Worm (Caenorhabditis elegans) whole organism, L2 larva: ENCODE results near the gene C03H12.1.

ENCODE experiments used
- C34F6.9 ChIP-seq: fragments of 150-350 bp; optimal IDR thresholded peaks from 2 replicates; lab custom pipeline; 2014; ENCODE audit warnings: missing biosample characterization, missing genetic modification characterization
- F13H6.1 ChIP-seq: sonication (generic microtip); optimal IDR thresholded peaks from 2 replicates; lab custom pipeline; 2016; ENCODE audit warnings: missing genetic modification characterization, missing compliant biosample characterization
- R02D3.7 ChIP-seq: fragments of 150-350 bp; optimal IDR thresholded peaks from 2 replicates; lab custom pipeline; 2014; ENCODE audit warnings: missing biosample characterization, missing genetic modification characterization
- Y55F3AM.14 ChIP-seq: fragments of 200-800 bp; sonication (Bioruptor generic); optimal IDR thresholded peaks from 2 replicates; lab custom pipeline; 2018; ENCODE audit warnings: mild to moderate bottlenecking, missing genetic modification characterization, missing compliant biosample characterization
- ZK546.5 ChIP-seq: sonication (generic microtip); optimal IDR thresholded peaks from 2 replicates; lab custom pipeline; 2017; ENCODE audit warnings: missing biosample characterization, missing genetic modification characterization
- alr-1 ChIP-seq: fragments of 150-350 bp; optimal IDR thresholded peaks from 2 replicates; lab custom pipeline; 2014; ENCODE audit warnings: missing biosample characterization, missing genetic modification characterization
- aly-2 ChIP-seq: fragments of 150-350 bp; optimal IDR thresholded peaks from 2 replicates; lab custom pipeline; 2014; ENCODE audit warnings: missing biosample characterization, missing genetic modification characterization
- ama-1 ChIP-seq: fragments of 150-350 bp; optimal IDR thresholded peaks from 2 replicates; lab custom pipeline; 2018; ENCODE audit warnings: inconsistent platforms
- blmp-1 ChIP-seq: sonication (generic microtip); optimal IDR thresholded peaks from 2 replicates; lab custom pipeline; 2017; ENCODE audit warnings: missing genetic modification characterization, mild to moderate bottlenecking, missing compliant biosample characterization, antibody characterized with exemption, moderate library complexity; ENCODE audit not compliant: insufficient read depth
- ceh-16 ChIP-seq: fragments of 150-350 bp; optimal IDR thresholded peaks from 2 replicates; lab custom pipeline; 2014; ENCODE audit warnings: missing biosample characterization, missing genetic modification characterization
- ceh-82 ChIP-seq: fragments of 150-350 bp; optimal IDR thresholded peaks from 2 replicates; lab custom pipeline; 2014; ENCODE audit warnings: missing biosample characterization, missing genetic modification characterization
- crh-2 ChIP-seq: sonication (generic microtip); optimal IDR thresholded peaks from 2 replicates; lab custom pipeline; 2017; ENCODE audit warnings: missing biosample characterization, missing genetic modification characterization
- dmd-4 ChIP-seq: sonication (generic microtip); optimal IDR thresholded peaks from 2 replicates; lab custom pipeline; 2017; ENCODE audit warnings: missing biosample characterization, missing genetic modification characterization
- egl-27 ChIP-seq: sonication (generic microtip); optimal IDR thresholded peaks from 3 replicates; lab custom pipeline; 2017; ENCODE audit warnings: missing biosample characterization, missing genetic modification reagents, missing genetic modification characterization
- elt-1 ChIP-seq: fragments of 150-350 bp; optimal IDR thresholded peaks from 2 replicates; lab custom pipeline; 2014; ENCODE audit warnings: missing biosample characterization, missing genetic modification characterization
- gmeb-1 ChIP-seq: fragments of 150-350 bp; optimal IDR thresholded peaks from 2 replicates; lab custom pipeline; 2014; ENCODE audit warnings: missing biosample characterization, missing genetic modification characterization
- lin-11 ChIP-seq: fragments of 150-350 bp; sonication (generic microtip); optimal IDR thresholded peaks from 2 replicates; lab custom pipeline; 2014; ENCODE audit warnings: missing biosample characterization, missing genetic modification characterization, inconsistent platforms, mixed read lengths
- lin-39 ChIP-seq: fragments of 150-350 bp; optimal IDR thresholded peaks from 2 replicates; lab custom pipeline; 2014; ENCODE audit warnings: missing biosample characterization, missing genetic modification reagents, missing genetic modification characterization
- lsy-2 ChIP-seq, 2 experiments: fragments of 150-350 bp in 1 of 2; sonication (generic microtip) in 1 of 2; optimal IDR thresholded peaks; 2 replicates each; lab custom pipeline; 2014 to 2017; ENCODE audit warnings: missing biosample characterization in 2 of 2, missing genetic modification characterization in 2 of 2
- mab-5 ChIP-seq: fragments of 150-350 bp; optimal IDR thresholded peaks from 2 replicates; lab custom pipeline; 2014; ENCODE audit warnings: missing biosample characterization, missing genetic modification characterization
- mbf-1 ChIP-seq: sonication (generic microtip); optimal IDR thresholded peaks from 2 replicates; lab custom pipeline; 2017; ENCODE audit warnings: missing biosample characterization, missing genetic modification characterization
- mdl-1 ChIP-seq, 2 experiments: fragments of 150-350 bp in 1 of 2; sonication (generic microtip) in 1 of 2; optimal IDR thresholded peaks; 2 replicates each; lab custom pipeline; 2017; ENCODE audit warnings: missing biosample characterization in 2 of 2, missing genetic modification characterization in 2 of 2
- nhr-10 ChIP-seq: sonication (generic microtip); optimal IDR thresholded peaks from 2 replicates; lab custom pipeline; 2017; ENCODE audit warnings: missing biosample characterization, missing genetic modification characterization
- nhr-11 ChIP-seq: fragments of 150-350 bp; optimal IDR thresholded peaks from 2 replicates; lab custom pipeline; 2014; ENCODE audit warnings: missing biosample characterization, missing genetic modification characterization
- nhr-12 ChIP-seq: fragments of 150-350 bp; optimal IDR thresholded peaks from 2 replicates; lab custom pipeline; 2014; ENCODE audit warnings: missing biosample characterization, missing genetic modification characterization
- nhr-129 ChIP-seq: fragments of 150-350 bp; optimal IDR thresholded peaks from 2 replicates; lab custom pipeline; 2014; ENCODE audit warnings: missing biosample characterization, missing genetic modification characterization
- nhr-21 ChIP-seq: fragments of 150-350 bp; optimal IDR thresholded peaks from 2 replicates; lab custom pipeline; 2014; ENCODE audit warnings: missing biosample characterization, missing genetic modification characterization
- nhr-23 ChIP-seq: fragments of 150-350 bp; optimal IDR thresholded peaks from 2 replicates; lab custom pipeline; 2014; ENCODE audit warnings: missing biosample characterization, missing genetic modification reagents, missing genetic modification characterization
- nhr-237 ChIP-seq: fragments of 150-350 bp; optimal IDR thresholded peaks from 2 replicates; lab custom pipeline; 2014; ENCODE audit warnings: missing biosample characterization, missing genetic modification characterization
- nhr-25 ChIP-seq: fragments of 150-350 bp; sonication (generic microtip); optimal IDR thresholded peaks from 3 replicates; lab custom pipeline; 2014; ENCODE audit warnings: missing biosample characterization, missing genetic modification characterization
- nhr-6 ChIP-seq: fragments of 150-350 bp; optimal IDR thresholded peaks from 2 replicates; lab custom pipeline; 2014; ENCODE audit warnings: missing biosample characterization, missing genetic modification characterization
- nhr-77 ChIP-seq: fragments of 150-350 bp; optimal IDR thresholded peaks from 2 replicates; lab custom pipeline; 2014; ENCODE audit warnings: missing biosample characterization, missing genetic modification characterization
- peb-1 ChIP-seq: fragments of 150-350 bp; optimal IDR thresholded peaks from 2 replicates; lab custom pipeline; 2014; ENCODE audit warnings: missing biosample characterization, missing genetic modification characterization
- sem-4 ChIP-seq: fragments of 150-350 bp; optimal IDR thresholded peaks from 2 replicates; lab custom pipeline; 2014; ENCODE audit warnings: missing biosample characterization, missing genetic modification reagents, missing genetic modification characterization
- skn-1 ChIP-seq: sonication (generic microtip); optimal IDR thresholded peaks from 2 replicates; lab custom pipeline; 2017; ENCODE audit warnings: missing biosample characterization, missing genetic modification characterization
- sma-3 ChIP-seq: sonication (generic microtip); optimal IDR thresholded peaks from 2 replicates; lab custom pipeline; 2016; ENCODE audit warnings: missing genetic modification reagents, missing genetic modification characterization, missing compliant biosample characterization
- sma-9 ChIP-seq, 2 experiments: fragments of 150-350 bp in 1 of 2; sonication (generic microtip) in 1 of 2; optimal IDR thresholded peaks; 2 replicates each; lab custom pipeline; 2014 to 2016; ENCODE audit warnings: missing genetic modification characterization in 2 of 2, mild to moderate bottlenecking in 1 of 2, missing biosample characterization in 1 of 2, missing compliant biosample characterization in 1 of 2, missing genetic modification reagents in 1 of 2, moderate library complexity in 1 of 2
- snpc-4 ChIP-seq: fragments of 150-350 bp; optimal IDR thresholded peaks from 2 replicates; lab custom pipeline; 2014; ENCODE audit warnings: missing biosample characterization, missing genetic modification characterization
- unc-62 ChIP-seq: fragments of 150-350 bp; optimal IDR thresholded peaks from 2 replicates; lab custom pipeline; 2014; ENCODE audit warnings: missing biosample characterization, missing genetic modification reagents, missing genetic modification characterization
- zag-1 ChIP-seq: fragments of 150-350 bp; optimal IDR thresholded peaks from 2 replicates; lab custom pipeline; 2014; ENCODE audit warnings: missing biosample characterization, missing genetic modification characterization
- ztf-1 ChIP-seq: fragments of 200-800 bp; sonication (Bioruptor generic); conservative IDR thresholded peaks from 2 replicates; pipeline ENCODE4 v1.3.6; 2022; ENCODE audit warnings: missing genetic modification characterization, missing compliant biosample characterization
- ztf-11 ChIP-seq: sonication (generic microtip); optimal IDR thresholded peaks from 2 replicates; lab custom pipeline; 2017; ENCODE audit warnings: missing biosample characterization, missing genetic modification characterization

Gene C03H12.1

ce11 chrX:15713189-15713588 lies 23.9 kb downstream of the C03H12.1 start:
- no peak for TF ChIP-seq egl-27 (tag; lab: Kevin White, UChicago)
- peak; percentile 61 for TF ChIP-seq sma-9 (GFP tag; optimal IDR thresholded peaks at IDR 0.05; lab: Kevin White, UChicago)
- no peak for TF ChIP-seq sma-9 (tag; optimal IDR thresholded peaks at IDR 0.05; lab: Kevin White, UChicago)
- TF ChIP-seq dmd-4 (tag; lab: Kevin White, UChicago): no peak
- TF ChIP-seq elt-1 (tag; lab: Kevin White, UChicago): peak; percentile 78
- no peak for TF ChIP-seq ceh-82 (tag; lab: Kevin White, UChicago)
- TF ChIP-seq snpc-4 (tag; lab: Kevin White, UChicago): no peak

DNA sequence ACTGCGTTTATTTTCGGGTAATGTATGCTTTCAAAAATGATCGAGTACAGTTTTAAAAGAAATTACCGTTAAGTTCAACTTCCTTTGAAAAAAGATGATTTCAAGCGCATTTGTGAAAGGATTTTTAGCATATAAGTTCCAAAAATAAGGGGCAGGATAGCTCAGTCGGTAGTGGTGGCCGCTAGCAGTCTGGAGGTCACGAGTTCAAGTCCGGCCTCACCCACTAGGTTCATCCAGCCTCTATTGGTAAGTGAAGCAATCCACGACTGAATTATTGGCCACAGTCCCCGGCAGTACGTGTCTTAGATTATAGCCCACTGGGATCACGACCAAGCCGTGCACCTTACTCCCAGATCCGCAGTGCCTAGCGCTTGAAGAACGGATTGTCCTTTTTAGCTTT lies 27.7 kb downstream of the C03H12.1 start:
- TF ChIP-seq unc-62 (GFP tag; lab: Kevin White, UChicago) (no peak), Y55F3AM.14 (GFP tag; lab: Kevin White, UChicago) (no peak), peb-1 (tag; lab: Kevin White, UChicago) (no peak), snpc-4 (tag; lab: Kevin White, UChicago) (no peak), egl-27 (tag; lab: Kevin White, UChicago) (no peak), ama-1 (no peak), lin-39 (tag; lab: Kevin White, UChicago) (no peak), ceh-16 (tag; lab: Kevin White, UChicago) (no peak), crh-2 (no peak), ztf-1 (GFP tag; lab: Robert Waterston, UW) (no peak), lsy-2 (tag; optimal IDR thresholded peaks at IDR 0.05; lab: Kevin White, UChicago) (no peak), lin-11 (no peak), nhr-11 (no peak), R02D3.7 (tag; lab: Kevin White, UChicago) (no peak), C34F6.9 (tag; lab: Kevin White, UChicago) (no peak), nhr-25 (tag; lab: Kevin White, UChicago) (no peak)
- TF ChIP-seq, all 48 proteins: peak for 0

DNA sequence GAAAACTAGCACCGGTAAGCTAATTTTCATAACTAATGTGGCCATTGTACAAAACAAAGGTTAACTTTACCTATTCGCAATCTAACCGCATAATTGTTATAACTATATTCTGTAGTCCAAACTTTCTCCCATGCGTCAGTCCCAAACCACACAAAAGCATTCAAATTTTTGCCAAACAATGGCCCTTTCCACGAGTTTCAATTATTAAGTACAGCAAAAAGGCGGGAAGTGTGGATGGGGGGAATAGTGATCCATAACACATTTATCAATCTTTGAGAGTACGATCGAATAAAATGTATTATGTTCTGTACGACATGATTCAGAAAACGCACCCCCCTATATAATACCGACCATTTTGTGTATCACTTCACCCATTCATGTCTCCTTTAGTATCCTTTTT lies 29.1 kb downstream of the C03H12.1 start, which contains the start of gene ZK662.6:
ZK662.6 (plus strand) TSS at position 301 of the 400 bp plus-strand sequence.
- TF ChIP-seq sma-3 (GFP tag; lab: Kevin White, UChicago) (no peak), Y55F3AM.14 (GFP tag; lab: Kevin White, UChicago) (no peak), mab-5 (no peak), ceh-82 (tag; lab: Kevin White, UChicago) (no peak), nhr-23 (tag; lab: Kevin White, UChicago) (no peak), nhr-10 (tag; lab: Kevin White, UChicago) (no peak), peb-1 (tag; lab: Kevin White, UChicago) (no peak), nhr-129 (tag; lab: Kevin White, UChicago) (no peak), lin-39 (tag; lab: Kevin White, UChicago) (no peak), dmd-4 (tag; lab: Kevin White, UChicago) (no peak), skn-1 (tag; lab: Kevin White, UChicago) (no peak), F13H6.1 (tag; lab: Kevin White, UChicago) (no peak), nhr-6 (tag; lab: Kevin White, UChicago) (no peak), lsy-2 (tag; optimal IDR thresholded peaks at IDR 0.05; lab: Kevin White, UChicago) (no peak)
- TF ChIP-seq, all 48 proteins: peak for 0

- TF ChIP-seq skn-1 (tag; lab: Kevin White, UChicago) (no peak), C34F6.9 (tag; lab: Kevin White, UChicago) (no peak), nhr-12 (no peak), aly-2 (tag; lab: Kevin White, UChicago) (no peak), ZK546.5 (tag; lab: Kevin White, UChicago) (no peak), ztf-11 (tag; lab: Kevin White, UChicago) (no peak), mbf-1 (no peak)
Measured at ce11 chrX:15721346-15721745, 32.1 kb downstream of the C03H12.1 start, which contains the start of gene ZK662.5. ZK662.5 (plus strand) TSS chrX:15721646.

DNA sequence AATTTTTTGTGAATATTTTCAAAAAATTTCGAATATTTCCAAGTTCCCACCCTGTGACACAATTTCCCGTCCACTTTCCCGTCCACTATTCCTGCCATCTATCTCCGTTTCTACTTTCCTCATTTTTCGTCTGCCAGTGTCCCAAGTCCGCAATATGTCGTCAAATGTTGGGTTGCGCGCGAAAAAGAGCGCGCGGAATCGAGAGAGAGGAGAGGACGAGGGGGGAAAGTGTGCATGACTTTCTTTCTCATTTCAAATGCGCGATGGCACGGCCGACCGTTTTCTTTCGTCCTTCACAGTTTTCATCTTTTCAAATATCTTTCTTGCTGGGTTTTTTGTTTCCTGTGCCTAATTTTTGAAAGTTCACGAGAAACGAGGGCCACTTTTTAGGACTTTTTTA lies 35.7 kb downstream of the C03H12.1 start:
- TF ChIP-seq dmd-4 (tag; lab: Kevin White, UChicago): no peak
- TF ChIP-seq egl-27 (tag; lab: Kevin White, UChicago): no peak
- no peak for TF ChIP-seq nhr-21 (tag; lab: Kevin White, UChicago)
- no peak for TF ChIP-seq peb-1 (tag; lab: Kevin White, UChicago)
- TF ChIP-seq ceh-16 (tag; lab: Kevin White, UChicago): peak; percentile 40
- no peak for TF ChIP-seq mab-5
- no peak for TF ChIP-seq skn-1 (tag; lab: Kevin White, UChicago)
- peak; percentile 63 for TF ChIP-seq gmeb-1 (tag; lab: Kevin White, UChicago)
- TF ChIP-seq elt-1 (tag; lab: Kevin White, UChicago): no peak
- no peak for TF ChIP-seq mdl-1 (tag; optimal IDR thresholded peaks at IDR 0.05; lab: Kevin White, UChicago)
- peak; percentile 37 for TF ChIP-seq lin-11
- no peak for TF ChIP-seq nhr-10 (tag; lab: Kevin White, UChicago)
- peak; percentile 66 for TF ChIP-seq nhr-129 (tag; lab: Kevin White, UChicago)
- no peak for TF ChIP-seq nhr-11
- TF ChIP-seq lsy-2 (tag; optimal IDR thresholded peaks at IDR 0.05; lab: Kevin White, UChicago): no peak
- TF ChIP-seq nhr-25 (tag; lab: Kevin White, UChicago): no peak
- TF ChIP-seq sem-4 (tag; lab: Kevin White, UChicago): peak; percentile 41
- TF ChIP-seq nhr-237 (tag; lab: Kevin White, UChicago): no peak
- TF ChIP-seq blmp-1: peak; percentile 67
- TF ChIP-seq alr-1 (tag; lab: Kevin White, UChicago): no peak
- no peak for TF ChIP-seq mbf-1
- TF ChIP-seq ama-1: no peak
- TF ChIP-seq nhr-23 (tag; lab: Kevin White, UChicago): no peak
- no peak for TF ChIP-seq nhr-6 (tag; lab: Kevin White, UChicago)
- TF ChIP-seq nhr-77 (tag; lab: Kevin White, UChicago): no peak
- TF ChIP-seq R02D3.7 (tag; lab: Kevin White, UChicago): no peak
- no peak for TF ChIP-seq zag-1 (tag; lab: Kevin White, UChicago)
